Worm (Caenorhabditis elegans) whole organism, L3 larva: ENCODE results near the gene T27C5.12.
"Not testable (repeated sequence)": the region's sequence is repeated elsewhere in the genome, so short reads cannot be mapped to it uniquely, and the experiment has no call there.

Source experiments
- aly-2 ChIP-seq: fragments of 150-350 bp; optimal IDR thresholded peaks from 2 replicates; lab custom pipeline; 2014; ENCODE audit warnings: missing biosample characterization, missing genetic modification characterization
- ama-1 ChIP-seq: fragments of 150-350 bp; optimal IDR thresholded peaks from 2 replicates; lab custom pipeline; 2018
- ceh-82 ChIP-seq: fragments of 150-350 bp; optimal IDR thresholded peaks from 2 replicates; lab custom pipeline; 2014; ENCODE audit warnings: missing biosample characterization, missing genetic modification characterization
- elt-1 ChIP-seq: fragments of 150-350 bp; optimal IDR thresholded peaks from 2 replicates; lab custom pipeline; 2014; ENCODE audit warnings: missing biosample characterization, missing genetic modification characterization
- elt-3 ChIP-seq, 3 experiments: fragments of 150-350 bp in 1 of 3; sonication (generic microtip) in 2 of 3; optimal IDR thresholded peaks; 2 replicates in 2 of 3; 4 replicates in 1 of 3; lab custom pipeline; 2014 to 2017; ENCODE audit warnings: missing biosample characterization in 3 of 3, missing genetic modification characterization in 3 of 3
- eor-1 ChIP-seq, 2 experiments: fragments of 150-350 bp; optimal IDR thresholded peaks; 2 replicates each; lab custom pipeline; 2014 to 2018; ENCODE audit warnings: missing biosample characterization in 2 of 2, missing genetic modification characterization in 2 of 2
- fkh-2 ChIP-seq: fragments of 150-350 bp; optimal IDR thresholded peaks from 2 replicates; lab custom pipeline; 2014; ENCODE audit warnings: missing biosample characterization, missing genetic modification reagents, missing genetic modification characterization
- fos-1 ChIP-seq: fragments of 150-350 bp; optimal IDR thresholded peaks from 2 replicates; lab custom pipeline; 2014; ENCODE audit warnings: missing biosample characterization, missing genetic modification characterization
- jun-1 ChIP-seq: fragments of 150-350 bp; optimal IDR thresholded peaks from 2 replicates; lab custom pipeline; 2014; ENCODE audit warnings: missing biosample characterization, missing genetic modification reagents, missing genetic modification characterization
- lin-15B ChIP-seq: fragments of 150-350 bp; optimal IDR thresholded peaks from 2 replicates; lab custom pipeline; 2014; ENCODE audit warnings: missing biosample characterization, missing genetic modification characterization
- nhr-237 ChIP-seq: fragments of 150-350 bp; optimal IDR thresholded peaks from 2 replicates; lab custom pipeline; 2014; ENCODE audit warnings: missing biosample characterization, missing genetic modification characterization
- nhr-25 ChIP-seq: sonication (generic microtip); optimal IDR thresholded peaks from 2 replicates; lab custom pipeline; 2017; ENCODE audit warnings: missing biosample characterization, missing genetic modification characterization
- nhr-43 ChIP-seq: sonication (generic microtip); optimal IDR thresholded peaks from 2 replicates; lab custom pipeline; 2016; ENCODE audit warnings: mild to moderate bottlenecking, missing genetic modification characterization, missing compliant biosample characterization; ENCODE audit not compliant: poor library complexity, severe bottlenecking
- pha-4 ChIP-seq: fragments of 150-350 bp; optimal IDR thresholded peaks from 2 replicates; lab custom pipeline; 2014; ENCODE audit warnings: missing biosample characterization, missing genetic modification reagents, missing genetic modification characterization
- pqm-1 ChIP-seq: fragments of 150-350 bp; optimal IDR thresholded peaks from 2 replicates; lab custom pipeline; 2017; ENCODE audit warnings: missing biosample characterization, missing genetic modification characterization, inconsistent platforms
- skn-1 ChIP-seq: fragments of 150-350 bp; optimal IDR thresholded peaks from 2 replicates; lab custom pipeline; 2014; ENCODE audit warnings: missing biosample characterization, missing genetic modification characterization
- unc-62 ChIP-seq: fragments of 150-350 bp; sonication (generic microtip); optimal IDR thresholded peaks from 4 replicates; lab custom pipeline; 2014; ENCODE audit warnings: missing biosample characterization, missing genetic modification reagents, missing genetic modification characterization
- zag-1 ChIP-seq: fragments of 150-350 bp; optimal IDR thresholded peaks from 2 replicates; lab custom pipeline; 2014; ENCODE audit warnings: missing biosample characterization, missing genetic modification characterization
- ztf-11 ChIP-seq: fragments of 150-350 bp; optimal IDR thresholded peaks from 2 replicates; lab custom pipeline; 2014; ENCODE audit warnings: missing biosample characterization, missing genetic modification characterization
- ztf-4 ChIP-seq: fragments of 150-350 bp; optimal IDR thresholded peaks from 2 replicates; lab custom pipeline; 2014; ENCODE audit warnings: missing biosample characterization, missing genetic modification characterization

The T27C5.12 gene

ce11 chrV:17460061-17460460 is 45.0 kb downstream of the T27C5.12 start, which contains the start of gene srz-48:
Gene srz-48, minus strand, starts transcription at chrV:17460161.
- TF ChIP-seq pqm-1 (no peak), nhr-25 (tag; lab: Kevin White, UChicago) (no peak), fos-1 (tag; lab: Kevin White, UChicago) (no peak), unc-62 (GFP tag; lab: Kevin White, UChicago) (no peak), fkh-2 (tag; lab: Kevin White, UChicago) (no peak), nhr-237 (tag; lab: Kevin White, UChicago) (no peak), elt-1 (tag; lab: Kevin White, UChicago) (no peak), eor-1 (tag; optimal IDR thresholded peaks at IDR 0.05; lab: Kevin White, UChicago) (no peak), zag-1 (no peak), skn-1 (tag; lab: Kevin White, UChicago) (no peak), nhr-43 (tag; lab: Kevin White, UChicago) (no peak), ztf-4 (tag; lab: Kevin White, UChicago) (no peak), ceh-82 (tag; lab: Kevin White, UChicago) (no peak), lin-15B (tag; lab: Kevin White, UChicago) (no peak), elt-3 (tag; optimal IDR thresholded peaks at IDR 0.05; lab: Kevin White, UChicago) (no peak), aly-2 (tag; lab: Kevin White, UChicago) (no peak), ama-1 (lab: Kevin White, UChicago) (no peak), pha-4 (tag; lab: Kevin White, UChicago) (no peak)
- TF ChIP-seq, all 47 proteins: peak for 0

- not testable (repeated sequence) for TF ChIP-seq ama-1 (lab: Kevin White, UChicago); jun-1 (tag; lab: Kevin White, UChicago); ztf-11 (tag; lab: Kevin White, UChicago)
- TF ChIP-seq, all 47 proteins: peak for 0; not testable (repeated sequence) for 47
These were observed 49.2 kb downstream of the T27C5.12 start, which contains the start of gene F20E11.7 for ce11 chrV:17464278-17464677. Gene F20E11.7, plus strand, starts transcription at chrV:17464578.
